Fruit fly (Drosophila melanogaster): ENCODE measurements around the gene CG15544.

CG15544 gene

dm6 chr3R:30808346-30809286 is 19.0 kb upstream of the CG15544 start, which contains the start of gene cindr (continued):
- peak; percentile 45 for TF ChIP-seq unc-4 (GFP tag; IDR thresholded peaks at IDR 0.05; ENCODE audit: partially characterized antibody)
- peak; percentile 44 for TF ChIP-seq CG7839 (tag; optimal IDR thresholded peaks at IDR 0.05)
- TF ChIP-seq CG13296 (GFP tag; optimal IDR thresholded peaks at IDR 0.05), result peak; percentile 2
- TF ChIP-seq da (GFP tag; optimal IDR thresholded peaks at IDR 0.05), result no peak
- 0 out of 3 replicates have a peak, but pooled peaks have one; percentile 62 for TF ChIP-seq CG2199 (GFP tag; IDR thresholded peaks at IDR 0.05)
- peak; percentile 16 for TF ChIP-seq CG18619 (GFP tag; optimal IDR thresholded peaks at IDR 0.05)
- peak; percentile 48 for TF ChIP-seq lab (GFP tag; optimal IDR thresholded peaks at IDR 0.05)
- TF ChIP-seq dm (GFP tag; optimal IDR thresholded peaks at IDR 0.05), result peak; percentile 69
- no peak for TF ChIP-seq CG3726 (GFP tag; IDR thresholded peaks at IDR 0.05)
- TF ChIP-seq CG4328 (GFP tag; optimal IDR thresholded peaks at IDR 0.05), result no peak
- TF ChIP-seq dpn (GFP tag; optimal IDR thresholded peaks at IDR 0.05), result peak; percentile 41 to 51
- TF ChIP-seq Fer1 (GFP tag; optimal IDR thresholded peaks at IDR 0.05), result peak; percentile 48
- TF ChIP-seq CG13624 (GFP tag; optimal IDR thresholded peaks at IDR 0.05), result peak; percentile 48
- TF ChIP-seq CG32772 (GFP tag; IDR thresholded peaks at IDR 0.05), result no peak
- TF ChIP-seq nerfin-1 (tag; optimal IDR thresholded peaks at IDR 0.05), result peak; percentile 37
- peak; percentile 50 for TF ChIP-seq Hr3 (GFP tag; optimal IDR thresholded peaks at IDR 0.05)
- TF ChIP-seq exex (tag; optimal IDR thresholded peaks at IDR 0.05), result no peak
- TF ChIP-seq CrebB (tag; optimal IDR thresholded peaks at IDR 0.05), result peak; percentile 39
- TF ChIP-seq aop (GFP tag; IDR thresholded peaks at IDR 0.05), result no peak
- 0 out of 2 replicates have a peak, but pooled peaks have one; percentile 7 for TF ChIP-seq Ada2b (GFP tag; IDR thresholded peaks at IDR 0.05)
- TF ChIP-seq Hmr (GFP tag; optimal IDR thresholded peaks at IDR 0.05), result peak; percentile 85
- no peak for TF ChIP-seq D (optimal IDR thresholded peaks at IDR 0.05)
- no peak for TF ChIP-seq D (GFP tag; optimal IDR thresholded peaks at IDR 0.05)
- TF ChIP-seq fd102C (GFP tag; optimal IDR thresholded peaks at IDR 0.05), result no peak
- TF ChIP-seq YL-1 (GFP tag; optimal IDR thresholded peaks at IDR 0.05), result peak; percentile 52
- TF ChIP-seq CG5180 (GFP tag; optimal IDR thresholded peaks at IDR 0.05), result no peak
- no peak for TF ChIP-seq Atf-2 (GFP tag; optimal IDR thresholded peaks at IDR 0.05)
- no peak for TF ChIP-seq CG2889 (GFP tag; IDR thresholded peaks at IDR 0.05)
- peak; percentile 56 for TF ChIP-seq bcd (GFP tag; optimal IDR thresholded peaks at IDR 0.05)
- TF ChIP-seq CoRest (tag; optimal IDR thresholded peaks at IDR 0.05), result peak; percentile 76
- peak; percentile 40; the same call in 1 of the 4 replicates for TF ChIP-seq Gug (GFP tag; IDR thresholded peaks at IDR 0.05)
- no peak; the same call in 2 of the 3 replicates for TF ChIP-seq z (GFP tag; IDR thresholded peaks at IDR 0.05)
- TF ChIP-seq CG13287 (GFP tag; IDR thresholded peaks at IDR 0.05; ENCODE audit: partially characterized antibody), result peak; percentile 54; the same call in 1 of the 2 replicates
- peak; percentile 45 for TF ChIP-seq Nf-YC (tag; optimal IDR thresholded peaks at IDR 0.05)
- peak; percentile 29 for TF ChIP-seq zf30C (GFP tag; optimal IDR thresholded peaks at IDR 0.05)
- TF ChIP-seq CG8290 (GFP tag; optimal IDR thresholded peaks at IDR 0.05), result peak; percentile 67
- TF ChIP-seq CG8290 (tag; optimal IDR thresholded peaks at IDR 0.05), result peak; percentile 9 to 93
- TF ChIP-seq ci (GFP tag; IDR thresholded peaks at IDR 0.05), result peak; percentile 73; the same call in 2 of the 3 replicates
- no peak for TF ChIP-seq GATAe (GFP tag; conservative IDR thresholded peaks at IDR 0.05)
- TF ChIP-seq CG12659 (GFP tag; optimal IDR thresholded peaks at IDR 0.05), result peak; percentile 87
- TF ChIP-seq Tbp (GFP tag; optimal IDR thresholded peaks at IDR 0.05), result no peak
- TF ChIP-seq CG15269 (tag; optimal IDR thresholded peaks at IDR 0.05), result peak; percentile 33
- peak; percentile 31 for TF ChIP-seq salm (tag; optimal IDR thresholded peaks at IDR 0.05)
- TF ChIP-seq CG4820 (GFP tag; optimal IDR thresholded peaks at IDR 0.05), result no peak
- TF ChIP-seq Bgb (GFP tag; IDR thresholded peaks at IDR 0.05; ENCODE audit: partially characterized antibody), result peak; percentile 64
- TF ChIP-seq CG10431 (GFP tag; optimal IDR thresholded peaks at IDR 0.05), result no peak
- TF ChIP-seq Sin3A (optimal IDR thresholded peaks at IDR 0.05), result peak; percentile 30
- no peak for TF ChIP-seq luna (GFP tag; optimal IDR thresholded peaks at IDR 0.05)
- peak; percentile 34 for TF ChIP-seq Nf-YB (GFP tag; optimal IDR thresholded peaks at IDR 0.05)

Measured in whole organism, embryonic.